Fruit fly (Drosophila melanogaster) whole organism, embryonic: ENCODE measurements around the gene cass.

Source experiments
- Aef1 ChIP-seq: fragments of 200-800 bp; sonication (Bioruptor generic); IDR thresholded peaks from 3 replicates; pipeline ENCODE4 v1.3.6; 2022; ENCODE audit warnings: missing biosample characterization, missing genetic modification characterization
- Bgb ChIP-seq: fragments of 200-800 bp; sonication (Bioruptor generic); IDR thresholded peaks from 2 replicates; pipeline ENCODE4 v1.3.6; 2022; ENCODE audit warnings: missing biosample characterization, missing genetic modification characterization; ENCODE audit not compliant: partially characterized antibody
- CG11085 ChIP-seq: fragments of 200-800 bp; sonication (Bioruptor generic); IDR thresholded peaks from 2 replicates; pipeline ENCODE4 v1.3.6; 2022; ENCODE audit warnings: missing biosample characterization, missing genetic modification characterization
- CG12155 ChIP-seq: fragments of 200-800 bp; sonication (Bioruptor generic); optimal IDR thresholded peaks from 3 replicates; lab custom pipeline; 2016; ENCODE audit warnings: missing biosample characterization, missing genetic modification characterization
- CG12744 ChIP-seq: fragments of 200-800 bp; sonication (Bioruptor generic); optimal IDR thresholded peaks from 2 replicates; lab custom pipeline; 2016; ENCODE audit warnings: missing biosample characterization, missing genetic modification characterization
- CG13624 ChIP-seq: fragments of 200-800 bp; sonication (Bioruptor generic); optimal IDR thresholded peaks from 2 replicates; lab custom pipeline; 2016; ENCODE audit warnings: missing biosample characterization, missing genetic modification characterization
- CG13775 ChIP-seq: fragments of 200-800 bp; sonication (Bioruptor generic); optimal IDR thresholded peaks from 3 replicates; lab custom pipeline; 2017; ENCODE audit warnings: missing biosample characterization, mild to moderate bottlenecking, missing genetic modification characterization
- CG2116 ChIP-seq: fragments of 200-800 bp; sonication (Bioruptor generic); optimal IDR thresholded peaks from 3 replicates; lab custom pipeline; 2018; ENCODE audit warnings: missing biosample characterization, mild to moderate bottlenecking, missing genetic modification characterization
- CG2202 ChIP-seq: fragments of 200-800 bp; sonication (Bioruptor generic); optimal IDR thresholded peaks from 2 replicates; lab custom pipeline; 2018; ENCODE audit warnings: missing biosample characterization, mild to moderate bottlenecking, missing genetic modification characterization
- CG3281 ChIP-seq: fragments of 200-800 bp; sonication (Bioruptor generic); optimal IDR thresholded peaks from 3 replicates; lab custom pipeline; 2017; ENCODE audit warnings: missing biosample characterization, mild to moderate bottlenecking, missing genetic modification characterization
- CG5245 ChIP-seq: fragments of 200-800 bp; sonication (Bioruptor generic); optimal IDR thresholded peaks from 3 replicates; lab custom pipeline; 2016; ENCODE audit warnings: missing biosample characterization, missing genetic modification characterization
- CG6254 ChIP-seq: fragments of 200-800 bp; sonication (Bioruptor generic); optimal IDR thresholded peaks from 3 replicates; lab custom pipeline; 2017; ENCODE audit warnings: mild to moderate bottlenecking, missing biosample characterization, missing genetic modification reagents, missing genetic modification characterization
- CG7357 ChIP-seq: fragments of 200-800 bp; sonication (Bioruptor generic); IDR thresholded peaks from 3 replicates; pipeline ENCODE4 v1.3.6; 2022; ENCODE audit warnings: missing biosample characterization, missing genetic modification characterization
- CG7839 ChIP-seq: fragments of 200-800 bp; sonication (Bioruptor generic); optimal IDR thresholded peaks from 3 replicates; lab custom pipeline; 2018; ENCODE audit warnings: missing biosample characterization, mild to moderate bottlenecking, missing genetic modification characterization, moderate library complexity
- CG7963 ChIP-seq: fragments of 200-800 bp; sonication (Bioruptor generic); IDR thresholded peaks from 3 replicates; pipeline ENCODE4 v1.3.6; 2022; ENCODE audit warnings: missing biosample characterization, missing genetic modification characterization; ENCODE audit not compliant: partially characterized antibody
- CG8765 ChIP-seq: fragments of 200-800 bp; sonication (Bioruptor generic); IDR thresholded peaks from 2 replicates; pipeline ENCODE4 v1.3.6; 2022; ENCODE audit warnings: missing biosample characterization, missing genetic modification characterization
- CG8944 ChIP-seq: fragments of 200-800 bp; sonication (Bioruptor generic); optimal IDR thresholded peaks from 3 replicates; lab custom pipeline; 2016; ENCODE audit warnings: missing biosample characterization, missing genetic modification characterization
- CG9437 ChIP-seq: fragments of 200-800 bp; sonication (Bioruptor generic); optimal IDR thresholded peaks from 2 replicates; lab custom pipeline; 2018; ENCODE audit warnings: missing biosample characterization, mild to moderate bottlenecking, missing genetic modification characterization
- Dref ChIP-seq: fragments of 200-800 bp; sonication (Bioruptor generic); IDR thresholded peaks from 2 replicates; pipeline ENCODE4 v1.3.6; 2022; ENCODE audit warnings: missing biosample characterization, missing genetic modification characterization
- HLHmδ ChIP-seq: fragments of 200-800 bp; sonication (Bioruptor generic); optimal IDR thresholded peaks from 2 replicates; lab custom pipeline; 2018; ENCODE audit warnings: missing biosample characterization, mild to moderate bottlenecking, missing genetic modification characterization, moderate library complexity
- Jarid2 ChIP-seq: fragments of 200-800 bp; sonication (Bioruptor generic); optimal IDR thresholded peaks from 3 replicates; lab custom pipeline; 2017; ENCODE audit warnings: mild to moderate bottlenecking, missing biosample characterization, missing genetic modification reagents, missing genetic modification characterization
- Kr ChIP-seq: fragments of 200-800 bp; sonication (Bioruptor generic); optimal IDR thresholded peaks from 2 replicates; lab custom pipeline; 2017; ENCODE audit warnings: missing biosample characterization, mild to moderate bottlenecking, missing genetic modification characterization
- Mrtf ChIP-seq: fragments of 200-800 bp; sonication (Bioruptor generic); IDR thresholded peaks from 3 replicates; pipeline ENCODE4 v1.3.6; 2022; ENCODE audit warnings: missing biosample characterization, missing genetic modification characterization
- Opbp ChIP-seq: fragments of 200-800 bp; sonication (Bioruptor generic); IDR thresholded peaks from 3 replicates; pipeline ENCODE4 v1.3.6; 2022; ENCODE audit warnings: missing biosample characterization, missing genetic modification characterization; ENCODE audit not compliant: partially characterized antibody
- Ssrp ChIP-seq: fragments of 200-800 bp; sonication (Bioruptor generic); optimal IDR thresholded peaks from 2 replicates; lab custom pipeline; 2018; ENCODE audit warnings: missing biosample characterization, mild to moderate bottlenecking, missing genetic modification characterization, moderate library complexity
- bab2 ChIP-seq: fragments of 200-800 bp; sonication (Bioruptor generic); optimal IDR thresholded peaks from 2 replicates; lab custom pipeline; 2016; ENCODE audit warnings: missing biosample characterization, missing genetic modification characterization
- bigmax ChIP-seq: fragments of 200-800 bp; sonication (Bioruptor generic); optimal IDR thresholded peaks from 2 replicates; lab custom pipeline; 2018; ENCODE audit warnings: missing biosample characterization, mild to moderate bottlenecking, missing genetic modification characterization
- cg ChIP-seq: fragments of 200-800 bp; sonication (Bioruptor generic); optimal IDR thresholded peaks from 3 replicates; lab custom pipeline; 2019; ENCODE audit warnings: missing biosample characterization, mild to moderate bottlenecking, missing genetic modification characterization, moderate library complexity
- chm ChIP-seq: fragments of 200-800 bp; sonication (Bioruptor generic); IDR thresholded peaks from 2 replicates; pipeline ENCODE4 v1.3.6; 2022; ENCODE audit warnings: missing biosample characterization, missing genetic modification characterization
- ems ChIP-seq: fragments of 200-800 bp; sonication (Bioruptor generic); optimal IDR thresholded peaks from 3 replicates; lab custom pipeline; 2016; ENCODE audit warnings: missing biosample characterization, missing genetic modification characterization
- en ChIP-seq: fragments of 200-800 bp; sonication (Bioruptor generic); optimal IDR thresholded peaks from 2 replicates; lab custom pipeline; 2016; ENCODE audit warnings: missing biosample characterization, missing genetic modification characterization
- ftz-f1 ChIP-seq: fragments of 200-800 bp; sonication (Bioruptor generic); optimal IDR thresholded peaks from 2 replicates; lab custom pipeline; 2016; ENCODE audit warnings: missing biosample characterization, missing genetic modification characterization
- gem ChIP-seq: fragments of 200-800 bp; sonication (Bioruptor generic); optimal IDR thresholded peaks from 2 replicates; lab custom pipeline; 2019; ENCODE audit warnings: missing biosample characterization, mild to moderate bottlenecking, missing genetic modification characterization, moderate library complexity
- gro ChIP-seq: fragments of 200-800 bp; sonication (Bioruptor generic); optimal IDR thresholded peaks from 2 replicates; lab custom pipeline; 2016; ENCODE audit warnings: missing biosample characterization, missing genetic modification characterization
- her ChIP-seq: fragments of 200-800 bp; sonication (Bioruptor generic); optimal IDR thresholded peaks from 2 replicates; lab custom pipeline; 2016; ENCODE audit warnings: missing biosample characterization, missing genetic modification characterization
- insv ChIP-seq, 2 experiments: fragments of 200-800 bp; sonication (Bioruptor generic); optimal IDR thresholded peaks; 3 replicates each; lab custom pipeline; 2016 to 2018; ENCODE audit warnings: missing biosample characterization in 2 of 2, missing genetic modification characterization in 2 of 2
- jigr1 ChIP-seq: fragments of 200-800 bp; sonication (Bioruptor generic); IDR thresholded peaks from 3 replicates; pipeline ENCODE4 v1.3.6; 2022; ENCODE audit warnings: missing biosample characterization, missing genetic modification characterization
- onecut ChIP-seq: fragments of 200-800 bp; sonication (Bioruptor generic); IDR thresholded peaks from 2 replicates; pipeline ENCODE4 v1.3.6; 2022; ENCODE audit warnings: missing biosample characterization, missing genetic modification characterization
- pzg ChIP-seq: fragments of 200-800 bp; sonication (Bioruptor generic); optimal IDR thresholded peaks from 3 replicates; lab custom pipeline; 2018; ENCODE audit warnings: missing biosample characterization, mild to moderate bottlenecking, missing genetic modification characterization, moderate library complexity
- salm ChIP-seq: fragments of 200-800 bp; sonication (Bioruptor generic); optimal IDR thresholded peaks from 2 replicates; lab custom pipeline; 2018; ENCODE audit warnings: missing biosample characterization, mild to moderate bottlenecking, missing genetic modification characterization
- shn ChIP-seq: fragments of 200-800 bp; sonication (Bioruptor generic); optimal IDR thresholded peaks from 3 replicates; lab custom pipeline; 2016; ENCODE audit warnings: missing biosample characterization, missing genetic modification characterization
- sim ChIP-seq: fragments of 200-800 bp; sonication (Bioruptor generic); IDR thresholded peaks from 2 replicates; pipeline ENCODE4 v1.3.6; 2022; ENCODE audit warnings: missing biosample characterization, missing genetic modification characterization
- so ChIP-seq: fragments of 200-800 bp; sonication (Bioruptor generic); IDR thresholded peaks from 3 replicates; pipeline ENCODE4 v1.3.6; 2022; ENCODE audit warnings: missing biosample characterization, missing genetic modification characterization
- stwl ChIP-seq: fragments of 200-800 bp; sonication (Bioruptor generic); optimal IDR thresholded peaks from 3 replicates; lab custom pipeline; 2018; ENCODE audit warnings: missing biosample characterization, mild to moderate bottlenecking, missing genetic modification characterization, moderate library complexity
- tll ChIP-seq, 2 experiments: fragments of 200-800 bp in 1 of 2; fragments of >200 bp in 1 of 2; sonication (Bioruptor generic) in 1 of 2; optimal IDR thresholded peaks; 2 replicates each; lab custom pipeline; 2017 to 2019; ENCODE audit warnings: missing biosample characterization in 2 of 2, missing genetic modification characterization in 2 of 2, mild to moderate bottlenecking in 1 of 2, moderate library complexity in 1 of 2
- ttk ChIP-seq: fragments of 200-800 bp; sonication (Bioruptor generic); IDR thresholded peaks from 2 replicates; pipeline ENCODE4 v2.1.2; 2022; ENCODE audit warnings: missing biosample characterization, missing genetic modification characterization
- twi ChIP-seq: fragments of 200-800 bp; optimal IDR thresholded peaks from 2 replicates; lab custom pipeline; 2019; ENCODE audit warnings: missing biosample characterization, mild to moderate bottlenecking, missing genetic modification characterization, moderate library complexity
- vfl ChIP-seq: fragments of 200-800 bp; sonication (Bioruptor generic); optimal IDR thresholded peaks from 2 replicates; lab custom pipeline; 2016; ENCODE audit warnings: missing biosample characterization, missing genetic modification characterization
- wdn ChIP-seq: fragments of 200-800 bp; sonication (Bioruptor generic); IDR thresholded peaks from 2 replicates; pipeline ENCODE4 v1.3.6; 2022; ENCODE audit warnings: missing biosample characterization, missing genetic modification characterization
- zf30C ChIP-seq: fragments of 200-800 bp; sonication (Bioruptor generic); optimal IDR thresholded peaks from 3 replicates; lab custom pipeline; 2018; ENCODE audit warnings: missing biosample characterization, mild to moderate bottlenecking, missing genetic modification characterization

The cass gene

DNA sequence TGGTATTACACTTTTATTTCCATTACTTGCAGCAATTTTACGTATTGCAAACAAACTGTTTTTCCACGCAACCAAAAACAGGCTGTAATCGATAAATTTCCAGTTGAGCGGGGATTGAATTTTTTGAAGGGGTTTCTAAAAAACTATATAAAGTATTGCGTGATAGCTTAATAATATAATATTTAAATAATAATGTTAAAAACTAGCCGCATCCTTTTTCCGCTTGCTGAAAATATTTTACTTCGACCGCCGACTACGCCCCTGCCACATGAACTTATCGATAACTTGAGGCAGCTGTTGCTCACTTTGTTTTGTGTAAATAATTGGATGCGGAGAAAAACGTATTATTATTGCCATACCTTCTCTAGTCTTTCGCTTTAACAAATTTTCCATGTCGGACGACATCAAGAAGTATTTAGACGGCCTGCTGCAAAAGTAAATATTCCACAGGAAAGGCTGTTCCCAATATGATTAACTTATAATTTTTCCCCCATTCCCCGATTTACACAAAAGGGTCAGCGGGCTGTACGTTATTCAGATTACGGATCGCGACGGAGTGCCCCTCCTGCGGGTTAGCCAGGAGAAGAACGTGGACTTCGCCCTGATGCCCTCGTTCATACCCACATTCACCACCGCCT, 3.4 kb upstream of the cass start, which contains the start of the genes fws and Lamtor3 (continued):
- peak; percentile 87 for TF ChIP-seq stwl (tag; lab: Kevin White, UChicago)
- peak; percentile 99 for TF ChIP-seq CG13775 (GFP tag; lab: Kevin White, UChicago)
- peak; percentile 75 for TF ChIP-seq bigmax (GFP tag; lab: Kevin White, UChicago)
- TF ChIP-seq gro (GFP tag; lab: Kevin White, UChicago) = peak; percentile 73
- TF ChIP-seq CG2116 (GFP tag; lab: Kevin White, UChicago) = peak; percentile 88
- peak; percentile 75 for TF ChIP-seq CG8944
- TF ChIP-seq Mrtf (GFP tag; lab: Robert Waterston, UW) = peak; percentile 99
- peak; percentile 95 for TF ChIP-seq vfl
- peak; percentile 99 for TF ChIP-seq chm (GFP tag; lab: Robert Waterston, UW)
- TF ChIP-seq pzg (GFP tag; lab: Kevin White, UChicago) = peak; percentile 41
- peak; percentile 74 for TF ChIP-seq CG12744 (GFP tag; lab: Kevin White, UChicago)
- TF ChIP-seq her (GFP tag; lab: Kevin White, UChicago) = peak; percentile 28
- TF ChIP-seq cg (GFP tag; lab: Kevin White, UChicago) = no peak
- TF ChIP-seq wdn (GFP tag; lab: Robert Waterston, UW) = peak; percentile 99
- peak; percentile 96 for TF ChIP-seq CG9437
- TF ChIP-seq jigr1 = peak; percentile 96
- TF ChIP-seq so (GFP tag; lab: Robert Waterston, UW) = peak; percentile 99
- TF ChIP-seq CG5245 (GFP tag; lab: Kevin White, UChicago) = peak; percentile 92
- peak; percentile 99 for TF ChIP-seq Aef1 (GFP tag; lab: Robert Waterston, UW)
- peak; percentile 94 for TF ChIP-seq onecut (GFP tag; lab: Robert Waterston, UW)
- TF ChIP-seq Kr (GFP tag; lab: Kevin White, UChicago) = peak; percentile 29
- TF ChIP-seq Bgb = peak; percentile 47
- peak; percentile 85 for TF ChIP-seq CG13624 (GFP tag; lab: Kevin White, UChicago)
- peak; percentile 97 for TF ChIP-seq sim (GFP tag; lab: Robert Waterston, UW)
- peak; percentile 100 for TF ChIP-seq gem (tag; lab: Kevin White, UChicago)
- TF ChIP-seq twi = peak; percentile 92
- peak; percentile 98 for TF ChIP-seq Ssrp
- TF ChIP-seq CG7963 (GFP tag; lab: Robert Waterston, UW) = 0 out of 3 replicates have a peak, but pooled peaks have one; percentile 43
- TF ChIP-seq tll (GFP tag; optimal IDR thresholded peaks at IDR 0.05; lab: Kevin White, UChicago) = peak in 1 of 2 experiments; percentile 38
- TF ChIP-seq Jarid2 = peak; percentile 88
- TF ChIP-seq zf30C = no peak
- TF ChIP-seq shn (GFP tag; lab: Kevin White, UChicago) = peak; percentile 85
- TF ChIP-seq CG12155 = peak; percentile 96
- peak; percentile 99 for TF ChIP-seq CG11085
- TF ChIP-seq CG7839 (tag; lab: Kevin White, UChicago) = peak; percentile 99
- TF ChIP-seq CG3281 (GFP tag; lab: Kevin White, UChicago) = peak; percentile 97
- peak; percentile 99 for TF ChIP-seq ttk (GFP tag; lab: Robert Waterston, UW)
- peak; percentile 95 for TF ChIP-seq bab2 (GFP tag; lab: Kevin White, UChicago)
- TF ChIP-seq CG7357 (GFP tag; lab: Robert Waterston, UW) = peak; percentile 97
- TF ChIP-seq CG6254 (GFP tag; lab: Kevin White, UChicago) = peak; percentile 94
- peak; percentile 90 for TF ChIP-seq ems (GFP tag; lab: Kevin White, UChicago)
- peak; percentile 99 for TF ChIP-seq CG8765 (GFP tag; lab: Robert Waterston, UW)
- TF ChIP-seq Dref (GFP tag; lab: Robert Waterston, UW) = peak; percentile 74
- no peak for TF ChIP-seq HLHmδ (GFP tag; lab: Kevin White, UChicago)
- peak; percentile 51; the same call in 1 of the 3 replicates for TF ChIP-seq Opbp (GFP tag; lab: Robert Waterston, UW)
- TF ChIP-seq ftz-f1 = peak; percentile 66
- TF ChIP-seq salm (tag; lab: Kevin White, UChicago) = peak; percentile 96
- TF ChIP-seq insv (GFP tag; optimal IDR thresholded peaks at IDR 0.05; lab: Kevin White, UChicago) = no peak
- TF ChIP-seq en (GFP tag; lab: Kevin White, UChicago) = peak; percentile 31
- TF ChIP-seq CG2202 = peak; percentile 98
